Worm (Caenorhabditis elegans) whole organism, mixed stage, embryonic: ENCODE results near the gene chil-14.

Experiments used
- blmp-1 ChIP-seq: fragments of 150-350 bp; optimal IDR thresholded peaks from 2 replicates; lab custom pipeline; 2014; ENCODE audit warnings: missing biosample characterization, missing genetic modification characterization
- ham-2 ChIP-seq: fragments of 200-800 bp; sonication (Bioruptor generic); optimal IDR thresholded peaks from 2 replicates; lab custom pipeline; 2018; ENCODE audit warnings: mild to moderate bottlenecking, missing genetic modification characterization, missing compliant biosample characterization
- mls-2 ChIP-seq: sonication (generic microtip); optimal IDR thresholded peaks from 2 replicates; lab custom pipeline; 2016; ENCODE audit warnings: mild to moderate bottlenecking, missing genetic modification characterization, moderate library complexity, missing compliant biosample characterization
- nhr-12 ChIP-seq: fragments of 150-350 bp; optimal IDR thresholded peaks from 2 replicates; lab custom pipeline; 2014; ENCODE audit warnings: missing biosample characterization, missing genetic modification characterization
- sptf-1 ChIP-seq: sonication (generic microtip); optimal IDR thresholded peaks from 2 replicates; lab custom pipeline; 2017; ENCODE audit warnings: mild to moderate bottlenecking, missing genetic modification characterization, moderate library complexity, missing compliant biosample characterization
- unc-120 ChIP-seq: sonication (generic microtip); optimal IDR thresholded peaks from 2 replicates; lab custom pipeline; 2017; ENCODE audit warnings: missing genetic modification characterization, missing compliant biosample characterization; ENCODE audit not compliant: poor library complexity, severe bottlenecking
- unc-62 ChIP-seq: fragments of 150-350 bp; optimal IDR thresholded peaks from 2 replicates; lab custom pipeline; 2014; ENCODE audit warnings: missing biosample characterization, missing genetic modification reagents, missing genetic modification characterization

DNA sequence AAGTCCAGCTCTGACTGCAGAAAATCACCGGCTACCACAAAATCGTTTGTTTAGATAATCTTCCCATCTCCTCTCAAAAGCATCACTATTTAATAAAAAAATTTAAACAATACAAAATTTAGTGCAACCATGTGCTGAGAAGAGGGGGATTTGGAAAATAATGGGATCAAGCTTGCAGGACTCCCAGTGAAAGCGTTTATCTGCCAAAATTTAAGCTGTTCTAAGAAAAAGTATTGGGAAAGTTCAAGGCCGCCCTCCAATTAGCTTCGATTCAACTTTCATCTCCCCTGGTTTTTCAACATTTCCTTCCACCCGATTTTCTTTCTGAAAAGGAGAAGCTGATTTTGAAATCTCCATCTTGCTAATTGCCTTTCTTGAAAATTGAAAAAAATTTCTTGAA is 46.7 kb upstream of the chil-14 start:
- no peak for TF ChIP-seq nhr-12 (tag; lab: Kevin White, UChicago)
- TF ChIP-seq unc-120: no peak
- no peak for TF ChIP-seq ham-2 (GFP tag; lab: Kevin White, UChicago)
- TF ChIP-seq unc-62 (GFP tag; lab: Kevin White, UChicago): no peak
- no peak for TF ChIP-seq blmp-1 (tag; lab: Kevin White, UChicago)
- TF ChIP-seq sptf-1 (tag; lab: Kevin White, UChicago): no peak
- TF ChIP-seq mls-2 (tag; lab: Kevin White, UChicago): no peak
